Fruit fly (Drosophila melanogaster) whole organism, embryonic: ENCODE measurements around the gene UGP.

ENCODE experiments used
- Asciz ChIP-seq: fragments of 200-800 bp; sonication (Bioruptor generic); optimal IDR thresholded peaks from 2 replicates; lab custom pipeline; 2017; ENCODE audit warnings: missing biosample characterization, mild to moderate bottlenecking, missing genetic modification characterization, missing genetic modification reagents
- Atf3 ChIP-seq: fragments of 200-800 bp; sonication (Bioruptor generic); optimal IDR thresholded peaks from 3 replicates; lab custom pipeline; 2016; ENCODE audit warnings: missing biosample characterization, missing genetic modification characterization
- CG10267 ChIP-seq: fragments of 200-800 bp; sonication (Bioruptor generic); optimal IDR thresholded peaks from 2 replicates; lab custom pipeline; 2018; ENCODE audit warnings: missing biosample characterization, mild to moderate bottlenecking, missing genetic modification characterization, moderate library complexity
- CG18764 ChIP-seq: fragments of 200-800 bp; sonication (Bioruptor generic); optimal IDR thresholded peaks from 3 replicates; lab custom pipeline; 2016; ENCODE audit warnings: missing biosample characterization, missing genetic modification characterization
- CG2116 ChIP-seq: fragments of 200-800 bp; sonication (Bioruptor generic); optimal IDR thresholded peaks from 3 replicates; lab custom pipeline; 2018; ENCODE audit warnings: missing biosample characterization, mild to moderate bottlenecking, missing genetic modification characterization
- CG2712 ChIP-seq: fragments of 200-800 bp; optimal IDR thresholded peaks from 3 replicates; lab custom pipeline; 2019; ENCODE audit warnings: missing biosample characterization, mild to moderate bottlenecking, missing genetic modification characterization, moderate library complexity
- CG32532 ChIP-seq: fragments of 200-800 bp; sonication (Bioruptor generic); IDR thresholded peaks from 2 replicates; pipeline ENCODE4 v1.3.6; 2022; ENCODE audit warnings: missing biosample characterization, missing genetic modification characterization
- CG34376 ChIP-seq: fragments of 200-800 bp; sonication (Bioruptor generic); optimal IDR thresholded peaks from 2 replicates; lab custom pipeline; 2018; ENCODE audit warnings: missing biosample characterization, mild to moderate bottlenecking, missing genetic modification characterization
- CG4360 ChIP-seq: fragments of 200-800 bp; sonication (Bioruptor generic); IDR thresholded peaks from 2 replicates; pipeline ENCODE4 v1.3.6; 2022; ENCODE audit warnings: missing biosample characterization, missing genetic modification characterization
- CG4730 ChIP-seq: fragments of 200-800 bp; sonication (Bioruptor generic); IDR thresholded peaks from 2 replicates; pipeline ENCODE4 v1.3.6; 2022; ENCODE audit warnings: missing biosample characterization, missing genetic modification characterization
- CG7745 ChIP-seq: fragments of 200-800 bp; sonication (Bioruptor generic); optimal IDR thresholded peaks from 2 replicates; lab custom pipeline; 2018; ENCODE audit warnings: missing biosample characterization, mild to moderate bottlenecking, missing genetic modification characterization, moderate library complexity
- CG8924 ChIP-seq: fragments of 200-800 bp; optimal IDR thresholded peaks from 3 replicates; lab custom pipeline; 2019; ENCODE audit warnings: missing biosample characterization, mild to moderate bottlenecking, missing genetic modification characterization, moderate library complexity
- CG8944 ChIP-seq: fragments of 200-800 bp; sonication (Bioruptor generic); optimal IDR thresholded peaks from 3 replicates; lab custom pipeline; 2016; ENCODE audit warnings: missing biosample characterization, missing genetic modification characterization
- CG9437 ChIP-seq: fragments of 200-800 bp; sonication (Bioruptor generic); optimal IDR thresholded peaks from 2 replicates; lab custom pipeline; 2018; ENCODE audit warnings: missing biosample characterization, mild to moderate bottlenecking, missing genetic modification characterization
- Camta ChIP-seq: fragments of 200-800 bp; sonication (Bioruptor generic); optimal IDR thresholded peaks from 2 replicates; lab custom pipeline; 2016; ENCODE audit warnings: missing biosample characterization, missing genetic modification characterization
- Deaf1 ChIP-seq: fragments of 200-800 bp; optimal IDR thresholded peaks from 3 replicates; lab custom pipeline; 2019; ENCODE audit warnings: missing biosample characterization, mild to moderate bottlenecking, missing genetic modification characterization, moderate library complexity
- Dref ChIP-seq: fragments of 200-800 bp; sonication (Bioruptor generic); IDR thresholded peaks from 2 replicates; pipeline ENCODE4 v1.3.6; 2022; ENCODE audit warnings: missing biosample characterization, missing genetic modification characterization
- Lhr ChIP-seq: fragments of 200-800 bp; sonication (Bioruptor generic); optimal IDR thresholded peaks from 3 replicates; lab custom pipeline; 2017; ENCODE audit warnings: mild to moderate bottlenecking, missing biosample characterization, missing genetic modification reagents, missing genetic modification characterization
- Lim3 ChIP-seq: fragments of 200-800 bp; sonication (Bioruptor generic); IDR thresholded peaks from 2 replicates; pipeline ENCODE4 v1.3.6; 2022; ENCODE audit warnings: missing biosample characterization, missing genetic modification characterization
- MTF-1 ChIP-seq: fragments of 200-800 bp; sonication (Bioruptor generic); optimal IDR thresholded peaks from 2 replicates; lab custom pipeline; 2018; ENCODE audit warnings: missing biosample characterization, mild to moderate bottlenecking, missing genetic modification characterization, borderline replicate concordance
- Mes4 ChIP-seq: fragments of 200-800 bp; sonication (Bioruptor generic); optimal IDR thresholded peaks from 2 replicates; lab custom pipeline; 2016; ENCODE audit warnings: missing biosample characterization, missing genetic modification characterization
- Nf-YC ChIP-seq: fragments of 200-800 bp; optimal IDR thresholded peaks from 3 replicates; lab custom pipeline; 2019; ENCODE audit warnings: missing biosample characterization, mild to moderate bottlenecking, missing genetic modification characterization, moderate library complexity
- Opbp ChIP-seq: fragments of 200-800 bp; sonication (Bioruptor generic); IDR thresholded peaks from 3 replicates; pipeline ENCODE4 v1.3.6; 2022; ENCODE audit warnings: missing biosample characterization, missing genetic modification characterization; ENCODE audit not compliant: partially characterized antibody
- Pdp1 ChIP-seq, 2 experiments: fragments of 200-800 bp; sonication (Bioruptor generic); optimal IDR thresholded peaks; 3 replicates each; lab custom pipeline; 2016; ENCODE audit warnings: missing biosample characterization in 2 of 2, missing genetic modification characterization in 2 of 2, mild to moderate bottlenecking in 1 of 2, moderate library complexity in 1 of 2
- Stat92E ChIP-seq, 3 experiments: fragments of >200 bp in 2 of 3; fragments of 200-800 bp in 1 of 3; sonication (Bioruptor generic) in 1 of 3; optimal IDR thresholded peaks; 2 replicates each; lab custom pipeline; 2017 to 2019; ENCODE audit warnings: missing biosample characterization in 3 of 3, missing genetic modification characterization in 3 of 3, mild to moderate bottlenecking in 1 of 3, moderate library complexity in 1 of 3
- Usf ChIP-seq: fragments of 200-800 bp; sonication (Bioruptor generic); optimal IDR thresholded peaks from 2 replicates; lab custom pipeline; 2017; ENCODE audit warnings: missing genotype, missing biosample characterization, missing genetic modification characterization
- caup ChIP-seq: fragments of 200-800 bp; sonication (Bioruptor generic); optimal IDR thresholded peaks from 3 replicates; lab custom pipeline; 2017; ENCODE audit warnings: missing biosample characterization, mild to moderate bottlenecking, missing genetic modification characterization, moderate library complexity; ENCODE audit not compliant: severe bottlenecking
- cg ChIP-seq: fragments of 200-800 bp; sonication (Bioruptor generic); optimal IDR thresholded peaks from 3 replicates; lab custom pipeline; 2019; ENCODE audit warnings: missing biosample characterization, mild to moderate bottlenecking, missing genetic modification characterization, moderate library complexity
- corto ChIP-seq: fragments of 200-800 bp; sonication (Bioruptor generic); optimal IDR thresholded peaks from 2 replicates; lab custom pipeline; 2016; ENCODE audit warnings: missing biosample characterization, mild to moderate bottlenecking, missing genetic modification characterization, moderate library complexity
- crp ChIP-seq, 2 experiments: fragments of 200-800 bp; sonication (Bioruptor generic); optimal IDR thresholded peaks; 2 replicates in 1 of 2; 3 replicates in 1 of 2; lab custom pipeline; 2017; ENCODE audit warnings: missing biosample characterization in 2 of 2, missing genetic modification characterization in 2 of 2, mild to moderate bottlenecking in 1 of 2, moderate library complexity in 1 of 2
- disco-r ChIP-seq: fragments of 200-800 bp; sonication (Bioruptor generic); optimal IDR thresholded peaks from 2 replicates; lab custom pipeline; 2016; ENCODE audit warnings: missing biosample characterization, missing genetic modification characterization
- dmrt11E ChIP-seq: fragments of 200-800 bp; sonication (Bioruptor generic); optimal IDR thresholded peaks from 3 replicates; lab custom pipeline; 2018; ENCODE audit warnings: missing biosample characterization, mild to moderate bottlenecking, missing genetic modification characterization, moderate library complexity
- dysf ChIP-seq: fragments of 200-800 bp; sonication (Bioruptor generic); IDR thresholded peaks from 3 replicates; pipeline ENCODE4 v1.3.6; 2022; ENCODE audit warnings: missing biosample characterization, missing genetic modification characterization
- emc ChIP-seq: fragments of 200-800 bp; sonication (Bioruptor generic); optimal IDR thresholded peaks from 2 replicates; lab custom pipeline; 2016; ENCODE audit warnings: missing biosample characterization, missing genetic modification characterization
- ems ChIP-seq: fragments of 200-800 bp; sonication (Bioruptor generic); optimal IDR thresholded peaks from 3 replicates; lab custom pipeline; 2016; ENCODE audit warnings: missing biosample characterization, missing genetic modification characterization
- gcm2 ChIP-seq: fragments of 200-800 bp; sonication (Bioruptor generic); optimal IDR thresholded peaks from 2 replicates; lab custom pipeline; 2016; ENCODE audit warnings: missing biosample characterization, missing genetic modification characterization
- gem ChIP-seq: fragments of 200-800 bp; sonication (Bioruptor generic); optimal IDR thresholded peaks from 2 replicates; lab custom pipeline; 2019; ENCODE audit warnings: missing biosample characterization, mild to moderate bottlenecking, missing genetic modification characterization, moderate library complexity
- hbn ChIP-seq: fragments of 200-800 bp; sonication (Bioruptor generic); IDR thresholded peaks from 2 replicates; pipeline ENCODE4 v1.3.6; 2022; ENCODE audit warnings: missing biosample characterization, missing genetic modification characterization; ENCODE audit not compliant: partially characterized antibody
- insv ChIP-seq, 2 experiments: fragments of 200-800 bp; sonication (Bioruptor generic); optimal IDR thresholded peaks; 3 replicates each; lab custom pipeline; 2016 to 2018; ENCODE audit warnings: missing biosample characterization in 2 of 2, missing genetic modification characterization in 2 of 2
- lab ChIP-seq: fragments of 200-800 bp; sonication (Bioruptor generic); optimal IDR thresholded peaks from 3 replicates; lab custom pipeline; 2017; ENCODE audit warnings: missing biosample characterization, missing genetic modification characterization, mild to moderate bottlenecking, moderate library complexity, missing genetic modification reagents
- mld ChIP-seq: fragments of 200-800 bp; sonication (Bioruptor generic); IDR thresholded peaks from 3 replicates; pipeline ENCODE4 v1.3.6; 2022; ENCODE audit warnings: missing biosample characterization, missing genetic modification characterization; ENCODE audit not compliant: partially characterized antibody
- nerfin-1 ChIP-seq: fragments of 200-800 bp; sonication (Bioruptor generic); optimal IDR thresholded peaks from 3 replicates; lab custom pipeline; 2019; ENCODE audit warnings: missing biosample characterization, mild to moderate bottlenecking, missing genetic modification characterization, moderate library complexity
- pho ChIP-seq: fragments of 200-800 bp; sonication (Bioruptor generic); optimal IDR thresholded peaks from 2 replicates; lab custom pipeline; 2016; ENCODE audit warnings: missing biosample characterization, missing genetic modification characterization
- pzg ChIP-seq: fragments of 200-800 bp; sonication (Bioruptor generic); optimal IDR thresholded peaks from 3 replicates; lab custom pipeline; 2018; ENCODE audit warnings: missing biosample characterization, mild to moderate bottlenecking, missing genetic modification characterization, moderate library complexity
- scrt ChIP-seq: fragments of 200-800 bp; sonication (Bioruptor generic); optimal IDR thresholded peaks from 2 replicates; lab custom pipeline; 2018; ENCODE audit warnings: missing biosample characterization, mild to moderate bottlenecking, missing genetic modification characterization, moderate library complexity
- unpg ChIP-seq: fragments of 200-800 bp; sonication (Bioruptor generic); optimal IDR thresholded peaks from 3 replicates; lab custom pipeline; 2018; ENCODE audit warnings: missing biosample characterization, mild to moderate bottlenecking, missing genetic modification characterization, moderate library complexity
- wek ChIP-seq: fragments of 200-800 bp; sonication (Bioruptor generic); optimal IDR thresholded peaks from 3 replicates; lab custom pipeline; 2018; ENCODE audit warnings: missing biosample characterization, mild to moderate bottlenecking, missing genetic modification characterization, moderate library complexity

The UGP gene

DNA sequence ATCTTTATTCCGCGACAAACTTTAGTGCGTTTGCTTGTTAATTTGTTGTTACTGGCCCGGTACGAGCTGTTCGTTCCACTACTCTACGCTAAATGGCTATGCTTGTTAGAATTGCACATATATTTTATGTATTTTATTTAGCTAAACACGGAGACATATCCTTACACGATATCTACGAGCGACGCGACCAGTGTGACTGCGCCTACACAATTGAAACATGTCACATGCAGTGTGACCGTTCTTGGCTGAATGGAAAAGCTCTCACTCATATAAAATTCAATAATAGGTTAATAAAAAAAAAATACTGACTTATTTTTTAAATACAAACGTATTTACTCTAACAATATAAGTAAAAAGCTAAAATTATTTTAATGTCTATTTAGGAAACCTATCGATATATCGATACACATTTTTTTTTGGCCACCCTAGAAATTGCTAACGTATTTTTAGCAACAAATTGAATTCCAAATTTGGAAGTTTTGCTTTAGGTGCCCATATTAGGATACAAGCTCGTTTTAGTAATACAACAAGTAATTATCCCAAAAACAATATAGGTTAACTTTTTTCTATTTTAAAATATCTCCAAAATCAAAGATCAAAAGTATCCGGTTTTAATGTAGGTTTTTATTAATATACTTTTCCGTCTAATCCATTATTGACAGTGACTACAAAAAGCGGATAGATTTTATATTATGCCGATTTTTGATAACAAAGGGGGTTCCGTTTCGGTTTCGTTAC lies 40.4 kb upstream of the UGP start, which contains the start of gene CG4080:
Gene CG4080, minus strand, starts transcription at position 215 of the 738 bp plus-strand sequence.
- TF ChIP-seq scrt: peak; percentile 46
- no peak for TF ChIP-seq gcm2 (GFP tag; lab: Kevin White, UChicago)
- TF ChIP-seq CG9437 (GFP tag; lab: Kevin White, UChicago): peak; percentile 54
- TF ChIP-seq nerfin-1 (tag; lab: Kevin White, UChicago): peak; percentile 40
- peak; percentile 75 for TF ChIP-seq hbn (GFP tag; lab: Robert Waterston, UW)
- peak; percentile 7 for TF ChIP-seq MTF-1 (GFP tag; lab: Kevin White, UChicago)
- no peak for TF ChIP-seq Asciz (GFP tag; lab: Kevin White, UChicago)
- peak; percentile 35 for TF ChIP-seq ems
- no peak for TF ChIP-seq CG7745 (tag; lab: Kevin White, UChicago)
- TF ChIP-seq CG10267 (tag; lab: Kevin White, UChicago): peak; percentile 70
- TF ChIP-seq disco-r (GFP tag; lab: Kevin White, UChicago): peak; percentile 8
- peak; percentile 55 for TF ChIP-seq CG34376 (GFP tag; lab: Kevin White, UChicago)
- TF ChIP-seq Pdp1 (GFP tag; optimal IDR thresholded peaks at IDR 0.05; lab: Kevin White, UChicago): peak in 1 of 2 experiments; percentile 22
- peak; percentile 10 for TF ChIP-seq wek (GFP tag; lab: Kevin White, UChicago)
- 0 out of 3 replicates have a peak, but pooled peaks have one; percentile 33 for TF ChIP-seq mld (GFP tag; lab: Robert Waterston, UW)
- peak; percentile 81 for TF ChIP-seq Lhr (GFP tag; lab: Kevin White, UChicago)
- peak; percentile 44 for TF ChIP-seq Nf-YC (tag; lab: Kevin White, UChicago)
- 0 out of 2 replicates have a peak, but pooled peaks have one; percentile 7 for TF ChIP-seq CG32532 (GFP tag; lab: Robert Waterston, UW)
- peak; percentile 41 for TF ChIP-seq CG2712 (tag; lab: Kevin White, UChicago)
- peak; percentile 19 for TF ChIP-seq Mes4
- TF ChIP-seq Camta (GFP tag; lab: Kevin White, UChicago): peak; percentile 16
- TF ChIP-seq pzg (GFP tag; lab: Kevin White, UChicago): peak; percentile 81
- peak; percentile 80 for TF ChIP-seq cg (GFP tag; lab: Kevin White, UChicago)
- TF ChIP-seq Usf (GFP tag; lab: Kevin White, UChicago): no peak
- TF ChIP-seq Stat92E (GFP tag; optimal IDR thresholded peaks at IDR 0.05; lab: Kevin White, UChicago): peak in 1 of 3 experiments; percentile 17
- peak; percentile 84 for TF ChIP-seq CG8924 (tag; lab: Kevin White, UChicago)
- peak; percentile 43 for TF ChIP-seq dmrt11E (tag; lab: Kevin White, UChicago)
- TF ChIP-seq lab (GFP tag; lab: Kevin White, UChicago): peak; percentile 55
- TF ChIP-seq gem (tag; lab: Kevin White, UChicago): peak; percentile 34
- no peak for TF ChIP-seq dysf (GFP tag; lab: Robert Waterston, UW)
- peak; percentile 89 for TF ChIP-seq CG2116
- no peak for TF ChIP-seq CG18764 (GFP tag; lab: Kevin White, UChicago)
- peak; percentile 62 for TF ChIP-seq Dref (GFP tag; lab: Robert Waterston, UW)
- no peak for TF ChIP-seq Lim3 (GFP tag; lab: Robert Waterston, UW)
- no peak for TF ChIP-seq CG8944
- TF ChIP-seq Atf3 (GFP tag; lab: Kevin White, UChicago): no peak
- no peak for TF ChIP-seq CG4730 (GFP tag; lab: Robert Waterston, UW)
- TF ChIP-seq Deaf1 (tag; lab: Kevin White, UChicago): peak; percentile 49
- TF ChIP-seq emc (GFP tag; lab: Kevin White, UChicago): no peak
- TF ChIP-seq insv (GFP tag; optimal IDR thresholded peaks at IDR 0.05; lab: Kevin White, UChicago): peak in 1 of 2 experiments; percentile 25
- peak; percentile 32 for TF ChIP-seq corto (GFP tag; lab: Kevin White, UChicago)
- peak; percentile 65; the same call in 1 of the 3 replicates for TF ChIP-seq Opbp (GFP tag; lab: Robert Waterston, UW)
- peak; percentile 37 for TF ChIP-seq unpg
- TF ChIP-seq pho (GFP tag; lab: Kevin White, UChicago): no peak
- TF ChIP-seq CG4360: no peak
- peak in 1 of 2 experiments; percentile 4 for TF ChIP-seq crp (GFP tag; optimal IDR thresholded peaks at IDR 0.05; lab: Kevin White, UChicago)
- peak; percentile 33 for TF ChIP-seq caup (GFP tag; lab: Kevin White, UChicago)
